Worm (Caenorhabditis elegans) whole organism, early embryonic: Measurements from ENCODE around the gene Y43F8B.11.

ENCODE experiments used
- B0310.2 ChIP-seq: sonication (generic microtip); optimal IDR thresholded peaks from 2 replicates; lab custom pipeline; 2016; ENCODE audit warnings: mild to moderate bottlenecking, missing genetic modification characterization, missing compliant biosample characterization
- aly-1 ChIP-seq: sonication (generic microtip); optimal IDR thresholded peaks from 2 replicates; lab custom pipeline; 2016; ENCODE audit warnings: missing genetic modification characterization, missing compliant biosample characterization
- ama-1 ChIP-seq: fragments of 150-350 bp; optimal IDR thresholded peaks from 2 replicates; lab custom pipeline; 2014
- ceh-13 ChIP-seq: fragments of 200-800 bp; sonication (Bioruptor generic); optimal IDR thresholded peaks from 2 replicates; lab custom pipeline; 2018; ENCODE audit warnings: mild to moderate bottlenecking, missing genetic modification characterization, missing compliant biosample characterization
- ceh-36 ChIP-seq: sonication (generic microtip); optimal IDR thresholded peaks from 2 replicates; lab custom pipeline; 2016; ENCODE audit warnings: missing genetic modification characterization, inconsistent platforms, missing compliant biosample characterization
- hmg-4 ChIP-seq: fragments of 200-800 bp; sonication (Bioruptor generic); optimal IDR thresholded peaks from 2 replicates; lab custom pipeline; 2018; ENCODE audit warnings: mild to moderate bottlenecking, missing genetic modification characterization, missing compliant biosample characterization
- hnd-1 ChIP-seq: sonication (generic microtip); optimal IDR thresholded peaks from 2 replicates; lab custom pipeline; 2016; ENCODE audit warnings: missing genetic modification characterization, missing compliant biosample characterization
- tbx-11 ChIP-seq: fragments of 200-800 bp; sonication (Bioruptor generic); IDR thresholded peaks from 2 replicates; pipeline ENCODE4 v1.3.6; 2022; ENCODE audit warnings: missing genetic modification characterization, missing compliant biosample characterization
- tbx-37 ChIP-seq: fragments of 200-800 bp; sonication (Bioruptor generic); conservative IDR thresholded peaks from 2 replicates; pipeline ENCODE4 v1.3.6; 2022; ENCODE audit warnings: missing genetic modification reagents, missing genetic modification characterization, missing compliant biosample characterization

- no peak for TF ChIP-seq B0310.2 (tag; lab: Kevin White, UChicago)
- no peak for TF ChIP-seq tbx-11 (GFP tag; lab: Robert Waterston, UW)
- TF ChIP-seq tbx-37 (GFP tag; lab: Robert Waterston, UW) = no peak
- TF ChIP-seq ama-1 = no peak
- peak; percentile 26 for TF ChIP-seq hmg-4 (GFP tag; lab: Kevin White, UChicago)
- TF ChIP-seq ceh-36 = peak; percentile 50
- TF ChIP-seq ceh-13 (GFP tag; lab: Kevin White, UChicago) = no peak
- no peak for TF ChIP-seq hnd-1
- TF ChIP-seq aly-1 (tag; lab: Kevin White, UChicago) = no peak
These were observed 40.1 kb upstream of the Y43F8B.11 start for ce11 chrV:19430351-19430913.
